Fruit fly (Drosophila melanogaster) whole organism, embryonic: ENCODE data around the gene gdl.

Source experiments
- CG10654 ChIP-seq: fragments of 200-800 bp; sonication (Bioruptor generic); optimal IDR thresholded peaks from 2 replicates; lab custom pipeline; 2016; ENCODE audit warnings: missing biosample characterization, missing genetic modification characterization
- CG10979 ChIP-seq: fragments of 200-800 bp; sonication (Bioruptor generic); optimal IDR thresholded peaks from 2 replicates; lab custom pipeline; 2018; ENCODE audit warnings: missing biosample characterization, mild to moderate bottlenecking, missing genetic modification characterization, moderate library complexity
- CG11696 ChIP-seq: fragments of 200-800 bp; sonication (Bioruptor generic); IDR thresholded peaks from 2 replicates; pipeline ENCODE4 v1.3.6; 2022; ENCODE audit warnings: missing biosample characterization, missing genetic modification characterization
- CG12104 ChIP-seq: fragments of 200-800 bp; sonication (Bioruptor generic); optimal IDR thresholded peaks from 3 replicates; lab custom pipeline; 2016; ENCODE audit warnings: missing biosample characterization, missing genetic modification characterization
- CG12299 ChIP-seq: fragments of 200-800 bp; sonication (Bioruptor generic); optimal IDR thresholded peaks from 2 replicates; lab custom pipeline; 2018; ENCODE audit warnings: missing biosample characterization, mild to moderate bottlenecking, missing genetic modification characterization
- CG1233 ChIP-seq: fragments of 200-800 bp; sonication (Bioruptor generic); optimal IDR thresholded peaks from 4 replicates; lab custom pipeline; 2018; ENCODE audit warnings: missing biosample characterization, mild to moderate bottlenecking, missing genetic modification characterization
- CG12769 ChIP-seq: fragments of 200-800 bp; sonication (Bioruptor generic); optimal IDR thresholded peaks from 2 replicates; lab custom pipeline; 2019; ENCODE audit warnings: missing biosample characterization, mild to moderate bottlenecking, missing genetic modification characterization, moderate library complexity
- CG13123 ChIP-seq: fragments of 200-800 bp; sonication (Bioruptor generic); optimal IDR thresholded peaks from 2 replicates; lab custom pipeline; 2016; ENCODE audit warnings: missing biosample characterization, missing genetic modification characterization
- CG13296 ChIP-seq: fragments of 200-800 bp; sonication (Bioruptor generic); optimal IDR thresholded peaks from 3 replicates; lab custom pipeline; 2018; ENCODE audit warnings: missing biosample characterization, mild to moderate bottlenecking, missing genetic modification characterization
- CG13424 ChIP-seq: fragments of 200-800 bp; sonication (Bioruptor generic); optimal IDR thresholded peaks from 2 replicates; lab custom pipeline; 2019; ENCODE audit warnings: missing biosample characterization, mild to moderate bottlenecking, missing genetic modification characterization, moderate library complexity
- CG13894 ChIP-seq: fragments of 200-800 bp; sonication (Bioruptor generic); optimal IDR thresholded peaks from 3 replicates; lab custom pipeline; 2018; ENCODE audit warnings: missing biosample characterization, mild to moderate bottlenecking, missing genetic modification characterization, moderate library complexity
- CG15011 ChIP-seq: fragments of 200-800 bp; sonication (Bioruptor generic); optimal IDR thresholded peaks from 3 replicates; lab custom pipeline; 2018; ENCODE audit warnings: missing biosample characterization, mild to moderate bottlenecking, missing genetic modification characterization
- CG1602 ChIP-seq: fragments of 200-800 bp; sonication (Bioruptor generic); optimal IDR thresholded peaks from 3 replicates; lab custom pipeline; 2016; ENCODE audit warnings: missing biosample characterization, missing genetic modification characterization
- CG1647 ChIP-seq: fragments of 200-800 bp; sonication (Bioruptor generic); optimal IDR thresholded peaks from 3 replicates; lab custom pipeline; 2016; ENCODE audit warnings: missing biosample characterization, missing genetic modification characterization
- CG17385 ChIP-seq: fragments of 200-800 bp; sonication (Bioruptor generic); optimal IDR thresholded peaks from 3 replicates; lab custom pipeline; 2018; ENCODE audit warnings: missing biosample characterization, mild to moderate bottlenecking, missing genetic modification characterization
- CG17912 ChIP-seq: fragments of 200-800 bp; sonication (Bioruptor generic); optimal IDR thresholded peaks from 2 replicates; lab custom pipeline; 2018; ENCODE audit warnings: missing biosample characterization, mild to moderate bottlenecking, missing genetic modification characterization
- CG18619 ChIP-seq: fragments of 200-800 bp; sonication (Bioruptor generic); optimal IDR thresholded peaks from 3 replicates; lab custom pipeline; 2017; ENCODE audit warnings: missing biosample characterization, mild to moderate bottlenecking, missing genetic modification characterization
- CG2678 ChIP-seq: fragments of 200-800 bp; sonication (Bioruptor generic); optimal IDR thresholded peaks from 3 replicates; lab custom pipeline; 2019; ENCODE audit warnings: missing biosample characterization, mild to moderate bottlenecking, missing genetic modification characterization, moderate library complexity
- CG31388 ChIP-seq: fragments of 200-800 bp; sonication (Bioruptor generic); optimal IDR thresholded peaks from 2 replicates; lab custom pipeline; 2016; ENCODE audit warnings: missing biosample characterization, missing genetic modification characterization
- CG3995 ChIP-seq: fragments of 200-800 bp; sonication (Bioruptor generic); optimal IDR thresholded peaks from 3 replicates; lab custom pipeline; 2016; ENCODE audit warnings: missing biosample characterization, missing genetic modification characterization
- CG4328 ChIP-seq: fragments of 200-800 bp; sonication (Bioruptor generic); optimal IDR thresholded peaks from 3 replicates; lab custom pipeline; 2017; ENCODE audit warnings: missing biosample characterization, missing genetic modification reagents, missing genetic modification characterization
- CG4854 ChIP-seq: fragments of 200-800 bp; sonication (Bioruptor generic); optimal IDR thresholded peaks from 2 replicates; lab custom pipeline; 2016; ENCODE audit warnings: missing biosample characterization, missing genetic modification characterization, inconsistent platforms
- CG6765 ChIP-seq: fragments of 200-800 bp; sonication (Bioruptor generic); optimal IDR thresholded peaks from 3 replicates; lab custom pipeline; 2017; ENCODE audit warnings: missing biosample characterization, mild to moderate bottlenecking, missing genetic modification characterization
- CG8765 ChIP-seq: fragments of 200-800 bp; sonication (Bioruptor generic); IDR thresholded peaks from 2 replicates; pipeline ENCODE4 v1.3.6; 2022; ENCODE audit warnings: missing biosample characterization, missing genetic modification characterization
- Gsc ChIP-seq: fragments of 200-800 bp; sonication (Bioruptor generic); IDR thresholded peaks from 2 replicates; pipeline ENCODE4 v1.3.6; 2022; ENCODE audit warnings: missing biosample characterization, missing genetic modification characterization
- HLH54F ChIP-seq: fragments of 200-800 bp; sonication (Bioruptor generic); optimal IDR thresholded peaks from 3 replicates; lab custom pipeline; 2016; ENCODE audit warnings: missing biosample characterization, missing genetic modification characterization
- Hand ChIP-seq: fragments of 200-800 bp; sonication (Bioruptor generic); optimal IDR thresholded peaks from 2 replicates; lab custom pipeline; 2017; ENCODE audit warnings: mild to moderate bottlenecking, missing biosample characterization, missing genetic modification reagents, missing genetic modification characterization
- HmgZ ChIP-seq: fragments of 200-800 bp; sonication (Bioruptor generic); optimal IDR thresholded peaks from 2 replicates; lab custom pipeline; 2018; ENCODE audit warnings: missing biosample characterization, mild to moderate bottlenecking, missing genetic modification characterization
- Hmr ChIP-seq: fragments of 200-800 bp; sonication (Bioruptor generic); optimal IDR thresholded peaks from 3 replicates; lab custom pipeline; 2017; ENCODE audit warnings: mild to moderate bottlenecking, missing biosample characterization, missing genetic modification reagents, missing genetic modification characterization
- Hr51 ChIP-seq, 2 experiments: fragments of 200-800 bp; sonication (Bioruptor generic); optimal IDR thresholded peaks; 2 replicates in 1 of 2; 3 replicates in 1 of 2; lab custom pipeline; 2016 to 2018; ENCODE audit warnings: missing biosample characterization in 2 of 2, missing genetic modification characterization in 2 of 2, mild to moderate bottlenecking in 1 of 2, moderate library complexity in 1 of 2
- Lpt ChIP-seq: fragments of >200 bp; optimal IDR thresholded peaks from 2 replicates; lab custom pipeline; 2018; ENCODE audit warnings: missing biosample characterization, missing genetic modification characterization
- NfI ChIP-seq: fragments of 200-800 bp; sonication (Bioruptor generic); optimal IDR thresholded peaks from 3 replicates; lab custom pipeline; 2018; ENCODE audit warnings: missing biosample characterization, mild to moderate bottlenecking, missing genetic modification characterization, moderate library complexity
- Pdp1 ChIP-seq, 2 experiments: fragments of 200-800 bp; sonication (Bioruptor generic); optimal IDR thresholded peaks; 3 replicates each; lab custom pipeline; 2016; ENCODE audit warnings: missing biosample characterization in 2 of 2, missing genetic modification characterization in 2 of 2, mild to moderate bottlenecking in 1 of 2, moderate library complexity in 1 of 2
- Side ChIP-seq: fragments of 200-800 bp; sonication (Bioruptor generic); optimal IDR thresholded peaks from 2 replicates; lab custom pipeline; 2016; ENCODE audit warnings: missing biosample characterization, missing genetic modification characterization
- Stat92E ChIP-seq, 3 experiments: fragments of >200 bp in 2 of 3; fragments of 200-800 bp in 1 of 3; sonication (Bioruptor generic) in 1 of 3; optimal IDR thresholded peaks; 2 replicates each; lab custom pipeline; 2017 to 2019; ENCODE audit warnings: missing biosample characterization in 3 of 3, missing genetic modification characterization in 3 of 3, mild to moderate bottlenecking in 1 of 3, moderate library complexity in 1 of 3
- Vsx1 ChIP-seq: fragments of 200-800 bp; sonication (Bioruptor generic); optimal IDR thresholded peaks from 2 replicates; lab custom pipeline; 2017; ENCODE audit warnings: missing biosample characterization, mild to moderate bottlenecking, missing genetic modification characterization, missing genetic modification reagents
- ap ChIP-seq: fragments of 200-800 bp; sonication (Bioruptor generic); IDR thresholded peaks from 2 replicates; pipeline ENCODE4 v1.3.6; 2022; ENCODE audit warnings: missing biosample characterization, missing genetic modification characterization
- ash1 ChIP-seq: fragments of 200-800 bp; sonication (Bioruptor generic); optimal IDR thresholded peaks from 2 replicates; lab custom pipeline; 2018; ENCODE audit warnings: missing biosample characterization, mild to moderate bottlenecking, missing genetic modification characterization
- cas ChIP-seq: fragments of 200-800 bp; sonication (Bioruptor generic); IDR thresholded peaks from 2 replicates; pipeline ENCODE4 v1.3.6; 2022; ENCODE audit warnings: missing biosample characterization, missing genetic modification characterization
- cato ChIP-seq: fragments of 200-800 bp; sonication (Bioruptor generic); optimal IDR thresholded peaks from 2 replicates; lab custom pipeline; 2016; ENCODE audit warnings: missing biosample characterization, missing genetic modification characterization, borderline replicate concordance
- fd3F ChIP-seq: fragments of 200-800 bp; sonication (Bioruptor generic); optimal IDR thresholded peaks from 2 replicates; lab custom pipeline; 2018; ENCODE audit warnings: missing biosample characterization, mild to moderate bottlenecking, missing genetic modification characterization, moderate library complexity
- fu2 ChIP-seq: fragments of 200-800 bp; sonication (Bioruptor generic); optimal IDR thresholded peaks from 2 replicates; lab custom pipeline; 2016; ENCODE audit warnings: missing biosample characterization, missing genetic modification characterization
- gcm ChIP-seq: fragments of 200-800 bp; sonication (Bioruptor generic); optimal IDR thresholded peaks from 2 replicates; lab custom pipeline; 2019; ENCODE audit warnings: missing biosample characterization, mild to moderate bottlenecking, missing genetic modification characterization, moderate library complexity
- gro ChIP-seq: fragments of 200-800 bp; sonication (Bioruptor generic); optimal IDR thresholded peaks from 2 replicates; lab custom pipeline; 2016; ENCODE audit warnings: missing biosample characterization, missing genetic modification characterization
- lilli ChIP-seq: fragments of 200-800 bp; sonication (Bioruptor generic); optimal IDR thresholded peaks from 3 replicates; lab custom pipeline; 2016; ENCODE audit warnings: missing biosample characterization, missing genetic modification characterization
- nau ChIP-seq: fragments of 200-800 bp; sonication (Bioruptor generic); optimal IDR thresholded peaks from 3 replicates; lab custom pipeline; 2017; ENCODE audit warnings: missing biosample characterization, mild to moderate bottlenecking, missing genetic modification characterization, missing genetic modification reagents
- seq ChIP-seq: fragments of 200-800 bp; sonication (Bioruptor generic); IDR thresholded peaks from 2 replicates; pipeline ENCODE4 v1.3.6; 2022; ENCODE audit warnings: missing biosample characterization, missing genetic modification characterization
- sim ChIP-seq: fragments of 200-800 bp; sonication (Bioruptor generic); IDR thresholded peaks from 2 replicates; pipeline ENCODE4 v1.3.6; 2022; ENCODE audit warnings: missing biosample characterization, missing genetic modification characterization
- slp2 ChIP-seq: fragments of 200-800 bp; sonication (Bioruptor generic); optimal IDR thresholded peaks from 2 replicates; lab custom pipeline; 2016; ENCODE audit warnings: missing biosample characterization, missing genetic modification characterization
- vvl ChIP-seq: fragments of 200-800 bp; sonication (Bioruptor generic); IDR thresholded peaks from 2 replicates; pipeline ENCODE4 v1.3.6; 2022; ENCODE audit warnings: missing biosample characterization, missing genetic modification characterization

Gene gdl

DNA sequence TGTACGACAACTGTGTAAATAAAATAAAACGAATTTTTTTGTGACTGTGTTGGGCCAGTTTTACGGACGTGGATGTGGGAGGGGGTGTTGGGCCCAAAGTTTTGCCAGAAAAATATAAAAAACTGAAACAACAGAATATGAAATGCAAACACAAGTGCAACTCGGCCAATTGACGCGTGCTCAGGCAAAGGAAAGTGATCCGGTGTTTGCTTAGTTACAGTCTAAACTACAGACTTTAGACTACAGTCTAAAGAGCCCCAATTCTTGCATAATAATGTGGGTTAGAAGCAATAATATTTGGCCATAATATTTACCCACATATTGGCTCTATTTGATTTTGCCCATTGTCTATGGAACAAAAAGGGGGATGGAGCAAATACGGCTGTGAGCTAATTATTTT, 39.6 kb downstream of the gdl start:
- TF ChIP-seq CG11696 (GFP tag; lab: Robert Waterston, UW) (0 out of 2 replicates have a peak, but pooled peaks have one; percentile 13), CG18619 (GFP tag; lab: Kevin White, UChicago) (peak; percentile 11), nau (GFP tag; lab: Kevin White, UChicago) (peak; percentile 54), CG15011 (peak; percentile 35), ash1 (no peak), lilli (GFP tag; lab: Kevin White, UChicago) (no peak), NfI (GFP tag; lab: Kevin White, UChicago) (no peak), CG13296 (GFP tag; lab: Kevin White, UChicago) (peak; percentile 49), Lpt (GFP tag; lab: Kevin White, UChicago) (no peak), Hand (GFP tag; lab: Kevin White, UChicago) (peak; percentile 42), CG1233 (GFP tag; lab: Kevin White, UChicago) (peak; percentile 30), ap (no peak), seq (0 out of 2 replicates have a peak, but pooled peaks have one; percentile 19), CG12769 (tag; lab: Kevin White, UChicago) (peak; percentile 57), gcm (GFP tag; lab: Kevin White, UChicago) (no peak), CG1647 (GFP tag; lab: Kevin White, UChicago) (no peak), HLH54F (no peak), Gsc (GFP tag; lab: Robert Waterston, UW) (no peak), CG6765 (GFP tag; lab: Kevin White, UChicago) (peak; percentile 44), sim (no peak), CG8765 (GFP tag; lab: Robert Waterston, UW) (no peak), HmgZ (tag; lab: Kevin White, UChicago) (peak; percentile 6), CG10654 (no peak), CG10979 (tag; lab: Kevin White, UChicago) (no peak), Hmr (peak; percentile 69), fd3F (GFP tag; lab: Kevin White, UChicago) (peak; percentile 45), CG13894 (tag; lab: Kevin White, UChicago) (peak; percentile 19), CG17385 (GFP tag; lab: Kevin White, UChicago) (no peak), cato (GFP tag; lab: Kevin White, UChicago) (no peak), Side (GFP tag; lab: Kevin White, UChicago) (peak; percentile 15), cas (GFP tag; lab: Robert Waterston, UW) (no peak), CG3995 (GFP tag; lab: Kevin White, UChicago) (no peak), CG12104 (GFP tag; lab: Kevin White, UChicago) (peak; percentile 10), CG4328 (GFP tag; lab: Kevin White, UChicago) (peak; percentile 42), CG13424 (no peak), Hr51 (GFP tag; optimal IDR thresholded peaks at IDR 0.05; lab: Kevin White, UChicago) (no peak), CG13123 (GFP tag; lab: Kevin White, UChicago) (no peak), CG12299 (tag; lab: Kevin White, UChicago) (peak; percentile 20), Pdp1 (GFP tag; optimal IDR thresholded peaks at IDR 0.05; lab: Kevin White, UChicago) (peak in 1 of 2 experiments; percentile 34), Vsx1 (peak; percentile 39), slp2 (GFP tag; lab: Kevin White, UChicago) (no peak), fu2 (no peak), CG17912 (no peak), Stat92E (GFP tag; optimal IDR thresholded peaks at IDR 0.05; lab: Kevin White, UChicago) (no peak), CG31388 (GFP tag; lab: Kevin White, UChicago) (no peak), vvl (GFP tag; lab: Robert Waterston, UW) (no peak), gro (GFP tag; lab: Kevin White, UChicago) (peak; percentile 38), CG4854 (GFP tag; lab: Kevin White, UChicago) (no peak), CG1602 (GFP tag; lab: Kevin White, UChicago) (no peak), CG2678 (tag; lab: Kevin White, UChicago) (peak; percentile 47)
